Worm (Caenorhabditis elegans) whole organism, L1 larva: ENCODE measurements around the gene C50F4.8.

ENCODE experiments used
- ces-1 ChIP-seq: fragments of 150-350 bp; optimal IDR thresholded peaks from 2 replicates; lab custom pipeline; 2014; ENCODE audit warnings: missing biosample characterization, missing genetic modification reagents, missing genetic modification characterization
- pqm-1 ChIP-seq: sonication (generic microtip); optimal IDR thresholded peaks from 3 replicates; lab custom pipeline; 2017; ENCODE audit warnings: missing biosample characterization, missing genetic modification characterization

DNA sequence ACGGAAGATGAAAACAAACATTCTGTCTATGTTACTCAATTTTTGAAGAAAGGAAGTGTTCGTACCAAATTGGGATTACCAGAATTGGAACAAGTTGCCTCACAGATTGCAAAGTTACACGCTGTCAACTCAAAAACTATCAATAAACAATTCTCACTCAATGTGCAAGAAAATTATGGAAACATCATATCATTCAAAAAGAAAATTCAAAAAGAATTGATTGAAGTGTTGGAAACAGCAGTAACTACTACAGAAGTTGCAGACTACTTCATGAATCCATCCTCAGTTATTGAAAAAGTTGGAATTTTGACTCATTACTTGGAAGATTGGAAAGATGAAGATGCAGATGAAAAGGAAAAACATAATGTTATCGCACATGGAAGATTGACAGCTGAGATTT lies 9.3 kb upstream of the C50F4.8 start:
- TF ChIP-seq ces-1 (GFP tag; lab: Kevin White, UChicago) (no peak), pqm-1 (tag; lab: Kevin White, UChicago) (no peak)
